Fruit fly (Drosophila melanogaster) whole organism, adult: ENCODE measurements around the gene Ir7e.

Experiments
- CG12768 ChIP-seq: fragments of 200-800 bp; sonication (Bioruptor generic); optimal IDR thresholded peaks from 2 replicates; lab custom pipeline; 2017; ENCODE audit warnings: missing biosample characterization, missing genetic modification characterization, mild to moderate bottlenecking, moderate library complexity, missing genetic modification reagents
- CG14711 ChIP-seq: fragments of 200-800 bp; sonication (Bioruptor generic); optimal IDR thresholded peaks from 2 replicates; lab custom pipeline; 2018; ENCODE audit warnings: missing biosample characterization, mild to moderate bottlenecking, missing genetic modification characterization, moderate library complexity
- CG1620 ChIP-seq: fragments of 200-800 bp; sonication (Bioruptor generic); optimal IDR thresholded peaks from 2 replicates; lab custom pipeline; 2016; ENCODE audit warnings: missing biosample characterization, missing genetic modification characterization
- CG5204 ChIP-seq: fragments of 200-800 bp; sonication (Bioruptor generic); optimal IDR thresholded peaks from 2 replicates; lab custom pipeline; 2016; ENCODE audit warnings: missing biosample characterization, missing genetic modification characterization
- CG7101 ChIP-seq: fragments of 200-800 bp; sonication (Bioruptor generic); optimal IDR thresholded peaks from 2 replicates; lab custom pipeline; 2018; ENCODE audit warnings: missing biosample characterization, mild to moderate bottlenecking, missing genetic modification characterization, moderate library complexity
- Clk ChIP-seq: fragments of 200-800 bp; sonication (Bioruptor generic); optimal IDR thresholded peaks from 2 replicates; lab custom pipeline; 2017; ENCODE audit warnings: missing biosample characterization, missing genetic modification characterization
- Mnt ChIP-seq: fragments of 200-800 bp; sonication (Bioruptor generic); optimal IDR thresholded peaks from 2 replicates; lab custom pipeline; 2016; ENCODE audit warnings: missing biosample characterization, mild to moderate bottlenecking, missing genetic modification characterization
- bab1 ChIP-seq: fragments of 200-800 bp; sonication (Bioruptor generic); optimal IDR thresholded peaks from 3 replicates; lab custom pipeline; 2019; ENCODE audit warnings: missing biosample characterization, mild to moderate bottlenecking, missing genetic modification characterization, moderate library complexity
- cic ChIP-seq: fragments of 200-800 bp; sonication (Bioruptor generic); optimal IDR thresholded peaks from 2 replicates; lab custom pipeline; 2017; ENCODE audit warnings: missing biosample characterization, mild to moderate bottlenecking, missing genetic modification characterization, moderate library complexity
- kay ChIP-seq: fragments of 200-800 bp; sonication (Bioruptor generic); peaks from one replicate; lab custom pipeline; 2016; ENCODE audit warnings: missing biosample characterization, missing genetic modification characterization, borderline replicate concordance
- toe ChIP-seq: fragments of 200-800 bp; sonication (Bioruptor generic); optimal IDR thresholded peaks from 2 replicates; lab custom pipeline; 2016; ENCODE audit warnings: missing biosample characterization, missing genetic modification characterization

- TF ChIP-seq CG7101 (tag; lab: Kevin White, UChicago) = no peak
- no peak for TF ChIP-seq Mnt (GFP tag; lab: Kevin White, UChicago)
- no peak for TF ChIP-seq CG14711 (tag; lab: Kevin White, UChicago)
- TF ChIP-seq bab1 = no peak
- TF ChIP-seq cic (GFP tag; lab: Kevin White, UChicago) = no peak
- no peak for TF ChIP-seq CG1620 (GFP tag; lab: Kevin White, UChicago)
- TF ChIP-seq toe (GFP tag; lab: Kevin White, UChicago) = no peak
- no peak for TF ChIP-seq CG12768 (GFP tag; lab: Kevin White, UChicago)
- no peak for TF ChIP-seq CG5204
- no peak for TF ChIP-seq Clk (GFP tag; lab: Kevin White, UChicago)
- TF ChIP-seq kay = no peak
These were observed 2.4 kb upstream of the Ir7e start, which contains the start of gene Ir7f for dm6 chrX:7883926-7884325.
